Fruit fly (Drosophila melanogaster) whole organism, embryonic: ENCODE data around the gene Vta1.

Experiments
- Atf6 ChIP-seq: fragments of 200-800 bp; sonication (Bioruptor generic); IDR thresholded peaks from 2 replicates; pipeline ENCODE4 v1.3.6; 2022; ENCODE audit warnings: missing biosample characterization, missing genetic modification characterization
- CG10274 ChIP-seq: fragments of 200-800 bp; sonication (Bioruptor generic); optimal IDR thresholded peaks from 3 replicates; lab custom pipeline; 2017; ENCODE audit warnings: missing biosample characterization, mild to moderate bottlenecking, missing genetic modification characterization
- CG10462 ChIP-seq: fragments of 200-800 bp; sonication (Bioruptor generic); optimal IDR thresholded peaks from 2 replicates; lab custom pipeline; 2016; ENCODE audit warnings: missing biosample characterization, missing genetic modification characterization
- CG11696 ChIP-seq: fragments of 200-800 bp; sonication (Bioruptor generic); IDR thresholded peaks from 2 replicates; pipeline ENCODE4 v1.3.6; 2022; ENCODE audit warnings: missing biosample characterization, missing genetic modification characterization
- CG12942 ChIP-seq: fragments of 200-800 bp; sonication (Bioruptor generic); optimal IDR thresholded peaks from 3 replicates; lab custom pipeline; 2016; ENCODE audit warnings: missing biosample characterization, missing genetic modification characterization
- CG14667 ChIP-seq: fragments of 200-800 bp; sonication (Bioruptor generic); IDR thresholded peaks from 2 replicates; pipeline ENCODE4 v1.3.6; 2022; ENCODE audit warnings: missing biosample characterization, missing genetic modification characterization
- CG15479 ChIP-seq: fragments of 200-800 bp; sonication (Bioruptor generic); optimal IDR thresholded peaks from 3 replicates; lab custom pipeline; 2019; ENCODE audit warnings: missing biosample characterization, mild to moderate bottlenecking, missing genetic modification characterization, moderate library complexity
- CG15514 ChIP-seq: fragments of 200-800 bp; sonication (Bioruptor generic); optimal IDR thresholded peaks from 3 replicates; lab custom pipeline; 2017; ENCODE audit warnings: missing biosample characterization, missing genetic modification characterization, mild to moderate bottlenecking, moderate library complexity, missing genetic modification reagents
- CG15601 ChIP-seq: fragments of 200-800 bp; sonication (Bioruptor generic); optimal IDR thresholded peaks from 3 replicates; lab custom pipeline; 2019; ENCODE audit warnings: missing biosample characterization, mild to moderate bottlenecking, missing genetic modification characterization, moderate library complexity
- CG1602 ChIP-seq: fragments of 200-800 bp; sonication (Bioruptor generic); optimal IDR thresholded peaks from 3 replicates; lab custom pipeline; 2016; ENCODE audit warnings: missing biosample characterization, missing genetic modification characterization
- CG17186 ChIP-seq: fragments of 200-800 bp; sonication (Bioruptor generic); optimal IDR thresholded peaks from 3 replicates; lab custom pipeline; 2017; ENCODE audit warnings: missing biosample characterization, missing genetic modification reagents, missing genetic modification characterization
- CG17829 ChIP-seq: fragments of 200-800 bp; optimal IDR thresholded peaks from 2 replicates; lab custom pipeline; 2019; ENCODE audit warnings: missing biosample characterization, mild to moderate bottlenecking, missing genetic modification characterization, moderate library complexity
- CG17912 ChIP-seq: fragments of 200-800 bp; sonication (Bioruptor generic); optimal IDR thresholded peaks from 2 replicates; lab custom pipeline; 2018; ENCODE audit warnings: missing biosample characterization, mild to moderate bottlenecking, missing genetic modification characterization
- CG2120 ChIP-seq: fragments of 200-800 bp; sonication (Bioruptor generic); optimal IDR thresholded peaks from 3 replicates; lab custom pipeline; 2016; ENCODE audit warnings: missing biosample characterization, missing genetic modification characterization
- CG30431 ChIP-seq: fragments of 200-800 bp; sonication (Bioruptor generic); optimal IDR thresholded peaks from 2 replicates; lab custom pipeline; 2017; ENCODE audit warnings: missing biosample characterization, missing genetic modification characterization
- CG31388 ChIP-seq: fragments of 200-800 bp; sonication (Bioruptor generic); optimal IDR thresholded peaks from 2 replicates; lab custom pipeline; 2016; ENCODE audit warnings: missing biosample characterization, missing genetic modification characterization
- CG32532 ChIP-seq: fragments of 200-800 bp; sonication (Bioruptor generic); IDR thresholded peaks from 2 replicates; pipeline ENCODE4 v1.3.6; 2022; ENCODE audit warnings: missing biosample characterization, missing genetic modification characterization
- CG32767 ChIP-seq: fragments of 200-800 bp; sonication (Bioruptor generic); IDR thresholded peaks from 2 replicates; pipeline ENCODE4 v1.3.6; 2022; ENCODE audit warnings: missing biosample characterization, missing genetic modification characterization
- CG5245 ChIP-seq: fragments of 200-800 bp; sonication (Bioruptor generic); optimal IDR thresholded peaks from 3 replicates; lab custom pipeline; 2016; ENCODE audit warnings: missing biosample characterization, missing genetic modification characterization
- CG6854 ChIP-seq: fragments of 200-800 bp; sonication (Bioruptor generic); optimal IDR thresholded peaks from 3 replicates; lab custom pipeline; 2017; ENCODE audit warnings: missing biosample characterization, mild to moderate bottlenecking, missing genetic modification characterization
- CG9932 ChIP-seq: fragments of 200-800 bp; sonication (Bioruptor generic); IDR thresholded peaks from 2 replicates; pipeline ENCODE4 v1.3.6; 2022; ENCODE audit warnings: missing biosample characterization, missing genetic modification characterization
- Dek ChIP-seq: fragments of 200-800 bp; sonication (Bioruptor generic); optimal IDR thresholded peaks from 3 replicates; lab custom pipeline; 2019; ENCODE audit warnings: missing biosample characterization, mild to moderate bottlenecking, missing genetic modification characterization, moderate library complexity
- Eip74EF ChIP-seq, 2 experiments: fragments of 200-800 bp in 1 of 2; fragments of >200 bp in 1 of 2; sonication (Bioruptor generic) in 1 of 2; optimal IDR thresholded peaks; 2 replicates each; lab custom pipeline; 2017 to 2019; ENCODE audit warnings: missing biosample characterization in 2 of 2, missing genetic modification characterization in 2 of 2, mild to moderate bottlenecking in 1 of 2, moderate library complexity in 1 of 2
- GATAe ChIP-seq: fragments of 200-800 bp; sonication (Bioruptor generic); conservative IDR thresholded peaks from 2 replicates; pipeline ENCODE4 v1.3.6; 2022; ENCODE audit warnings: missing biosample characterization, missing genetic modification characterization
- Mes4 ChIP-seq: fragments of 200-800 bp; sonication (Bioruptor generic); optimal IDR thresholded peaks from 2 replicates; lab custom pipeline; 2016; ENCODE audit warnings: missing biosample characterization, missing genetic modification characterization
- Side ChIP-seq: fragments of 200-800 bp; sonication (Bioruptor generic); optimal IDR thresholded peaks from 2 replicates; lab custom pipeline; 2016; ENCODE audit warnings: missing biosample characterization, missing genetic modification characterization
- Spps ChIP-seq: fragments of 200-800 bp; sonication (Bioruptor generic); optimal IDR thresholded peaks from 2 replicates; lab custom pipeline; 2018; ENCODE audit warnings: missing biosample characterization, mild to moderate bottlenecking, missing genetic modification characterization
- Ssrp ChIP-seq: fragments of 200-800 bp; sonication (Bioruptor generic); optimal IDR thresholded peaks from 2 replicates; lab custom pipeline; 2018; ENCODE audit warnings: missing biosample characterization, mild to moderate bottlenecking, missing genetic modification characterization, moderate library complexity
- ap ChIP-seq: fragments of 200-800 bp; sonication (Bioruptor generic); IDR thresholded peaks from 2 replicates; pipeline ENCODE4 v1.3.6; 2022; ENCODE audit warnings: missing biosample characterization, missing genetic modification characterization
- bcd ChIP-seq: fragments of 200-800 bp; sonication (Bioruptor generic); optimal IDR thresholded peaks from 2 replicates; lab custom pipeline; 2017; ENCODE audit warnings: missing biosample characterization, mild to moderate bottlenecking, missing genetic modification characterization
- dm ChIP-seq: fragments of 200-800 bp; sonication (Bioruptor generic); optimal IDR thresholded peaks from 3 replicates; lab custom pipeline; 2016; ENCODE audit warnings: missing biosample characterization, missing genetic modification characterization
- emc ChIP-seq: fragments of 200-800 bp; sonication (Bioruptor generic); optimal IDR thresholded peaks from 2 replicates; lab custom pipeline; 2016; ENCODE audit warnings: missing biosample characterization, missing genetic modification characterization
- esg ChIP-seq: fragments of 200-800 bp; sonication (Bioruptor generic); conservative IDR thresholded peaks from 2 replicates; pipeline ENCODE4 v1.3.6; 2022; ENCODE audit warnings: missing biosample characterization, missing genetic modification characterization
- ftz-f1 ChIP-seq: fragments of 200-800 bp; sonication (Bioruptor generic); optimal IDR thresholded peaks from 2 replicates; lab custom pipeline; 2016; ENCODE audit warnings: missing biosample characterization, missing genetic modification characterization
- fu2 ChIP-seq: fragments of 200-800 bp; sonication (Bioruptor generic); optimal IDR thresholded peaks from 2 replicates; lab custom pipeline; 2016; ENCODE audit warnings: missing biosample characterization, missing genetic modification characterization
- hbn ChIP-seq: fragments of 200-800 bp; sonication (Bioruptor generic); IDR thresholded peaks from 2 replicates; pipeline ENCODE4 v1.3.6; 2022; ENCODE audit warnings: missing biosample characterization, missing genetic modification characterization; ENCODE audit not compliant: partially characterized antibody
- lov ChIP-seq, 2 experiments: fragments of 200-800 bp in 1 of 2; fragments of >200 bp in 1 of 2; sonication (Bioruptor generic) in 1 of 2; IDR thresholded peaks in 1 of 2; optimal IDR thresholded peaks in 1 of 2; 2 replicates in 1 of 2; 3 replicates in 1 of 2; pipeline versions ENCODE4 v1.3.6 to Lab custom; 2017 to 2022; ENCODE audit warnings: missing biosample characterization in 1 of 2, missing genetic modification characterization in 1 of 2
- nerfin-1 ChIP-seq: fragments of 200-800 bp; sonication (Bioruptor generic); optimal IDR thresholded peaks from 3 replicates; lab custom pipeline; 2019; ENCODE audit warnings: missing biosample characterization, mild to moderate bottlenecking, missing genetic modification characterization, moderate library complexity
- nom ChIP-seq: fragments of 200-800 bp; sonication (Bioruptor generic); optimal IDR thresholded peaks from 2 replicates; lab custom pipeline; 2017; ENCODE audit warnings: missing biosample characterization, missing genetic modification characterization, mild to moderate bottlenecking, moderate library complexity, missing genetic modification reagents
- pzg ChIP-seq: fragments of 200-800 bp; sonication (Bioruptor generic); optimal IDR thresholded peaks from 3 replicates; lab custom pipeline; 2018; ENCODE audit warnings: missing biosample characterization, mild to moderate bottlenecking, missing genetic modification characterization, moderate library complexity
- row ChIP-seq: fragments of 200-800 bp; sonication (Bioruptor generic); IDR thresholded peaks from 3 replicates; pipeline ENCODE4 v1.3.6; 2022; ENCODE audit warnings: missing biosample characterization, missing genetic modification characterization
- sima ChIP-seq: fragments of 200-800 bp; sonication (Bioruptor generic); optimal IDR thresholded peaks from 2 replicates; lab custom pipeline; 2016; ENCODE audit warnings: missing biosample characterization, missing genetic modification characterization
- slou ChIP-seq: fragments of 200-800 bp; sonication (Bioruptor generic); optimal IDR thresholded peaks from 3 replicates; lab custom pipeline; 2016; ENCODE audit warnings: missing biosample characterization, missing genetic modification characterization
- slp2 ChIP-seq: fragments of 200-800 bp; sonication (Bioruptor generic); optimal IDR thresholded peaks from 2 replicates; lab custom pipeline; 2016; ENCODE audit warnings: missing biosample characterization, missing genetic modification characterization
- sob ChIP-seq: fragments of 200-800 bp; sonication (Bioruptor generic); IDR thresholded peaks from 2 replicates; pipeline ENCODE4 v1.3.6; 2022; ENCODE audit warnings: missing biosample characterization, missing genetic modification characterization
- tap ChIP-seq: fragments of 200-800 bp; optimal IDR thresholded peaks from 3 replicates; lab custom pipeline; 2019; ENCODE audit warnings: missing biosample characterization, mild to moderate bottlenecking, missing genetic modification characterization, moderate library complexity
- trh ChIP-seq: fragments of 200-800 bp; sonication (Bioruptor generic); optimal IDR thresholded peaks from 2 replicates; lab custom pipeline; 2016; ENCODE audit warnings: missing biosample characterization, missing genetic modification characterization
- tx ChIP-seq: fragments of 200-800 bp; sonication (Bioruptor generic); optimal IDR thresholded peaks from 2 replicates; lab custom pipeline; 2016; ENCODE audit warnings: missing biosample characterization, missing genetic modification characterization
- wor ChIP-seq: fragments of 200-800 bp; sonication (Bioruptor generic); IDR thresholded peaks from 2 replicates; pipeline ENCODE4 v1.3.6; 2022; ENCODE audit warnings: missing biosample characterization, missing genetic modification characterization

Vta1 gene

dm6 chr3L:1639185-1639812, 13.4 kb downstream of the Vta1 start, which contains the start of the genes Mettl2 and Bgb (continued):
- TF ChIP-seq Ssrp (tag; lab: Kevin White, UChicago) (peak; percentile 73), fu2 (GFP tag; lab: Kevin White, UChicago) (peak; percentile 71), trh (GFP tag; lab: Kevin White, UChicago) (no peak), lov (optimal IDR thresholded peaks at IDR 0.05; lab: Kevin White, UChicago) (no peak), lov (GFP tag; IDR thresholded peaks at IDR 0.05; lab: Robert Waterston, UW) (0 out of 3 replicates have a peak, but pooled peaks have one; percentile 29), esg (peak; percentile 78), Eip74EF (GFP tag; optimal IDR thresholded peaks at IDR 0.05; lab: Kevin White, UChicago) (no peak), Side (GFP tag; lab: Kevin White, UChicago) (peak; percentile 72), CG32767 (GFP tag; lab: Robert Waterston, UW) (peak; percentile 86), CG11696 (0 out of 2 replicates have a peak, but pooled peaks have one; percentile 29), nom (GFP tag; lab: Kevin White, UChicago) (peak; percentile 9), CG10274 (peak; percentile 26), nerfin-1 (tag; lab: Kevin White, UChicago) (peak; percentile 54), CG6854 (GFP tag; lab: Kevin White, UChicago) (no peak), CG2120 (GFP tag; lab: Kevin White, UChicago) (peak; percentile 88), pzg (GFP tag; lab: Kevin White, UChicago) (peak; percentile 67), CG15514 (GFP tag; lab: Kevin White, UChicago) (peak; percentile 83), CG14667 (GFP tag; lab: Robert Waterston, UW) (peak; percentile 79), CG15479 (GFP tag; lab: Kevin White, UChicago) (no peak), ap (no peak), CG17912 (no peak), tap (no peak), CG1602 (GFP tag; lab: Kevin White, UChicago) (peak; percentile 76), Spps (tag; lab: Kevin White, UChicago) (peak; percentile 65), CG10462 (peak; percentile 6), CG15601 (tag; lab: Kevin White, UChicago) (no peak), bcd (GFP tag; lab: Kevin White, UChicago) (peak; percentile 75), sob (peak; percentile 82), wor (peak; percentile 53), CG32532 (peak; percentile 83), dm (GFP tag; lab: Kevin White, UChicago) (peak; percentile 35), ftz-f1 (peak; percentile 28), row (GFP tag; lab: Robert Waterston, UW) (peak; percentile 95), tx (GFP tag; lab: Kevin White, UChicago) (peak; percentile 76), CG9932 (GFP tag; lab: Robert Waterston, UW) (peak; percentile 91), CG12942 (GFP tag; lab: Kevin White, UChicago) (peak; percentile 61), CG30431 (GFP tag; lab: Kevin White, UChicago) (peak; percentile 52), sima (GFP tag; lab: Kevin White, UChicago) (peak; percentile 40), CG5245 (GFP tag; lab: Kevin White, UChicago) (peak; percentile 65), Atf6 (GFP tag; lab: Robert Waterston, UW) (peak; percentile 52; the same call in 1 of the 2 replicates), Dek (tag; lab: Kevin White, UChicago) (peak; percentile 61), emc (GFP tag; lab: Kevin White, UChicago) (peak; percentile 48), CG17829 (tag; lab: Kevin White, UChicago) (peak; percentile 77), hbn (GFP tag; lab: Robert Waterston, UW) (peak; percentile 62), slp2 (GFP tag; lab: Kevin White, UChicago) (peak; percentile 66), Mes4 (GFP tag; lab: Kevin White, UChicago) (peak; percentile 36), slou (GFP tag; lab: Kevin White, UChicago) (peak; percentile 63), GATAe (peak; percentile 70), CG17186 (GFP tag; lab: Kevin White, UChicago) (peak; percentile 53), CG31388 (GFP tag; lab: Kevin White, UChicago) (peak; percentile 43)
